Worm (Caenorhabditis elegans) whole organism, mixed stage, embryonic: Measurements from ENCODE around the gene B0303.16.

Experiments used
- M03D4.4 ChIP-seq: sonication (generic microtip); optimal IDR thresholded peaks from 2 replicates; lab custom pipeline; 2017; ENCODE audit warnings: mild to moderate bottlenecking, missing genetic modification characterization, missing compliant biosample characterization
- blmp-1 ChIP-seq: fragments of 150-350 bp; optimal IDR thresholded peaks from 2 replicates; lab custom pipeline; 2014; ENCODE audit warnings: missing biosample characterization, missing genetic modification characterization
- ceh-39 ChIP-seq: fragments of 150-350 bp; optimal IDR thresholded peaks from 2 replicates; lab custom pipeline; 2014; ENCODE audit warnings: missing biosample characterization, missing genetic modification characterization
- ceh-43 ChIP-seq: fragments of 200-800 bp; sonication (Bioruptor generic); optimal IDR thresholded peaks from 2 replicates; lab custom pipeline; 2018; ENCODE audit warnings: mild to moderate bottlenecking, missing genetic modification characterization, moderate library complexity, missing compliant biosample characterization
- ceh-83 ChIP-seq: fragments of 200-800 bp; sonication (Bioruptor generic); optimal IDR thresholded peaks from 2 replicates; lab custom pipeline; 2018; ENCODE audit warnings: mild to moderate bottlenecking, missing genetic modification characterization, missing compliant biosample characterization
- ces-1 ChIP-seq: fragments of 150-350 bp; optimal IDR thresholded peaks from 2 replicates; lab custom pipeline; 2014; ENCODE audit warnings: missing biosample characterization, missing genetic modification reagents, missing genetic modification characterization
- cnd-1 ChIP-seq: fragments of 200-800 bp; sonication (Bioruptor generic); optimal IDR thresholded peaks from 2 replicates; lab custom pipeline; 2018; ENCODE audit warnings: mild to moderate bottlenecking, missing genetic modification characterization, missing compliant biosample characterization
- drap-1 ChIP-seq: fragments of 200-800 bp; sonication (Bioruptor generic); optimal IDR thresholded peaks from 3 replicates; lab custom pipeline; 2018; ENCODE audit warnings: mild to moderate bottlenecking, missing genetic modification characterization, missing compliant biosample characterization
- elt-3 ChIP-seq: fragments of 150-350 bp; optimal IDR thresholded peaks from 2 replicates; lab custom pipeline; 2014; ENCODE audit warnings: missing biosample characterization, missing genetic modification characterization
- flh-1 ChIP-seq: fragments of 200-800 bp; sonication (Bioruptor generic); optimal IDR thresholded peaks from 2 replicates; lab custom pipeline; 2018; ENCODE audit warnings: mild to moderate bottlenecking, missing genetic modification characterization, moderate library complexity, missing compliant biosample characterization
- hlh-1 ChIP-seq: fragments of 150-350 bp; optimal IDR thresholded peaks from 2 replicates; lab custom pipeline; 2014; ENCODE audit warnings: missing biosample characterization, missing genetic modification reagents, missing genetic modification characterization
- lin-13 ChIP-seq: fragments of 150-350 bp; optimal IDR thresholded peaks from 2 replicates; lab custom pipeline; 2014; ENCODE audit warnings: missing biosample characterization, missing genetic modification characterization
- lin-32 ChIP-seq: fragments of 200-800 bp; sonication (Bioruptor generic); optimal IDR thresholded peaks from 2 replicates; lab custom pipeline; 2018; ENCODE audit warnings: mild to moderate bottlenecking, missing genetic modification characterization, missing compliant biosample characterization
- lsy-2 ChIP-seq: fragments of 150-350 bp; optimal IDR thresholded peaks from 2 replicates; lab custom pipeline; 2014; ENCODE audit warnings: missing biosample characterization, missing genetic modification characterization
- mab-5 ChIP-seq: fragments of 150-350 bp; optimal IDR thresholded peaks from 2 replicates; lab custom pipeline; 2014; ENCODE audit warnings: missing biosample characterization, missing genetic modification characterization
- mep-1 ChIP-seq: fragments of 150-350 bp; optimal IDR thresholded peaks from 2 replicates; lab custom pipeline; 2017; ENCODE audit warnings: missing biosample characterization, missing genetic modification reagents, missing genetic modification characterization, inconsistent platforms
- mls-2 ChIP-seq: sonication (generic microtip); optimal IDR thresholded peaks from 2 replicates; lab custom pipeline; 2016; ENCODE audit warnings: mild to moderate bottlenecking, missing genetic modification characterization, moderate library complexity, missing compliant biosample characterization
- nhr-12 ChIP-seq: fragments of 150-350 bp; optimal IDR thresholded peaks from 2 replicates; lab custom pipeline; 2014; ENCODE audit warnings: missing biosample characterization, missing genetic modification characterization
- nhr-237 ChIP-seq: fragments of 150-350 bp; optimal IDR thresholded peaks from 2 replicates; lab custom pipeline; 2014; ENCODE audit warnings: missing biosample characterization, missing genetic modification characterization
- nhr-28 ChIP-seq: fragments of 150-350 bp; optimal IDR thresholded peaks from 2 replicates; lab custom pipeline; 2014; ENCODE audit warnings: missing biosample characterization, missing genetic modification characterization
- nhr-76 ChIP-seq: sonication (generic microtip); optimal IDR thresholded peaks from 2 replicates; lab custom pipeline; 2017; ENCODE audit warnings: missing biosample characterization, missing genetic modification characterization
- tbx-8 ChIP-seq: fragments of 200-800 bp; sonication (Bioruptor generic); optimal IDR thresholded peaks from 2 replicates; lab custom pipeline; 2018; ENCODE audit warnings: mild to moderate bottlenecking, missing genetic modification characterization, moderate library complexity, missing compliant biosample characterization
- unc-120 ChIP-seq: sonication (generic microtip); optimal IDR thresholded peaks from 2 replicates; lab custom pipeline; 2017; ENCODE audit warnings: missing genetic modification characterization, missing compliant biosample characterization; ENCODE audit not compliant: poor library complexity, severe bottlenecking
- unc-39 ChIP-seq: fragments of 150-350 bp; optimal IDR thresholded peaks from 2 replicates; lab custom pipeline; 2014; ENCODE audit warnings: missing biosample characterization, missing genetic modification characterization
- unc-62 ChIP-seq: fragments of 150-350 bp; optimal IDR thresholded peaks from 2 replicates; lab custom pipeline; 2014; ENCODE audit warnings: missing biosample characterization, missing genetic modification reagents, missing genetic modification characterization
- zip-8 ChIP-seq: fragments of 150-350 bp; optimal IDR thresholded peaks from 2 replicates; lab custom pipeline; 2014; ENCODE audit warnings: missing biosample characterization, missing genetic modification characterization
- ztf-11 ChIP-seq: fragments of 150-350 bp; optimal IDR thresholded peaks from 2 replicates; lab custom pipeline; 2014; ENCODE audit warnings: missing biosample characterization, missing genetic modification characterization

The B0303.16 gene

DNA sequence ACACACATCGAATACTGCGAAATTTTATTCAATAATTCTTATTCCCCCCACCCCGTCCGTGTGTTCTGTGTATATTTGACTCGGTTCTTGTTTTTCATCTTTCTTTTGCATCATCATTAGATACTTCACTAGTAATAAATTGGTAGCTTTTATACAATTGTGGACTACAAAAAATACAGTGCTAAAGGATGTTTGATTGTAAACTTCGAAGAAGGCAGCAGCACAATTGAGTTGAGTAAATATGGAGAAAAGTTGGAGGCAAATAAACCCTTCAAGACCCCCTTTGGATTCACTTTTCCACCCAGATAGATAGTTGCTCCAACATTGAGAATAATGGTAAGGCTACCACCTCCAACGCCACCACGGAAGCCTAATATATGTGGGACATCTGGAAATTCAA is 11.5 kb upstream of the B0303.16 start, which contains the start of gene B0303.7:
Gene B0303.7, plus strand, starts transcription at position 301 of the 400 bp plus-strand sequence.
- no peak for TF ChIP-seq ceh-43 (GFP tag; lab: Kevin White, UChicago)
- no peak for TF ChIP-seq blmp-1
- TF ChIP-seq hlh-1 (tag; lab: Kevin White, UChicago) = no peak
- TF ChIP-seq unc-62 (GFP tag; lab: Kevin White, UChicago) = no peak

- no peak for TF ChIP-seq hlh-1 (tag; lab: Kevin White, UChicago)
- no peak for TF ChIP-seq blmp-1
- no peak for TF ChIP-seq unc-62 (GFP tag; lab: Kevin White, UChicago)
- TF ChIP-seq nhr-237 (tag; lab: Kevin White, UChicago) = no peak
- TF ChIP-seq cnd-1 (tag; lab: Kevin White, UChicago) = no peak
- TF ChIP-seq ces-1 (GFP tag; lab: Kevin White, UChicago) = no peak
- no peak for TF ChIP-seq drap-1
- TF ChIP-seq mab-5 (tag; lab: Kevin White, UChicago) = no peak
- no peak for TF ChIP-seq tbx-8 (GFP tag; lab: Kevin White, UChicago)
- no peak for TF ChIP-seq zip-8 (tag; lab: Kevin White, UChicago)
- TF ChIP-seq lin-32 (GFP tag; lab: Kevin White, UChicago) = no peak
These were observed 8.2 kb upstream of the B0303.16 start for ce11 chrIII:8696680-8697079.

DNA sequence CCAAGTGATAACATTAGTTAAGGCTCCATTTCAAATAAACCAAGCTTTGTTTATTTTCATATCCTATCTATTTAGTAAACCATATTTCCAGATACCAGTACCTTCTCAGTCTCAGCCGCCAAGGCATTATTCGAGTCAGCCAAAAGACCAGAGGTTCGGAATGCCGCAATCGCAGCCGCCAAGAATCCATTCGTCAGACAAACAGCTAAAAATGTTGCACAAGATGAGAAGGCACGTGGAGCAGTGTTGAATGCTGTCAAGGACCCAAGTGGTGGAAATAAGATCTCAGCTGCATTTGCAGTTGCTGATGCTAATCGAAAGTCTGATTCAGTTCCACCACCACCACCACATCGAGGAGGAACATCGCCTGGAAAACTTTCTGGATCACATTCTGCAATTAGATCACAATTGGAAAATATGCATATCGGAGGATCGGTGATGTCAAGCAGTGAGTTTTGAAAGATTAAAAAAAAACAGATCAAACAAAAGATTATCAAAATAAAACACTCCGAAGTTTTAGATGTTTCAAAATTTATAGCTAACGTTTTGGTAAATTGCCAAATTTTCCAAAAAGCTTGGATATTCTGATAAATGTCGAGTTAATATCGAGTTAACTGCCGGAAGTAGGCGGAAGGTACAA is 7.5 kb upstream of the B0303.16 start:
- TF ChIP-seq nhr-12 (no peak), lsy-2 (tag; lab: Kevin White, UChicago) (no peak), mls-2 (no peak), nhr-76 (tag; lab: Kevin White, UChicago) (no peak), unc-120 (tag; lab: Kevin White, UChicago) (no peak), ceh-43 (GFP tag; lab: Kevin White, UChicago) (no peak), elt-3 (no peak), M03D4.4 (tag; lab: Kevin White, UChicago) (no peak), ceh-83 (no peak), ztf-11 (tag; lab: Kevin White, UChicago) (no peak)

- TF ChIP-seq lin-13 (tag; lab: Kevin White, UChicago) (no peak), unc-39 (no peak), elt-3 (no peak), unc-120 (tag; lab: Kevin White, UChicago) (peak; percentile 67), nhr-28 (tag; lab: Kevin White, UChicago) (no peak), nhr-237 (tag; lab: Kevin White, UChicago) (peak; percentile 16), ces-1 (GFP tag; lab: Kevin White, UChicago) (no peak), drap-1 (no peak), zip-8 (tag; lab: Kevin White, UChicago) (no peak), ztf-11 (tag; lab: Kevin White, UChicago) (no peak), lsy-2 (tag; lab: Kevin White, UChicago) (peak; percentile 29)
These were observed 4.4 kb upstream of the B0303.16 start, which contains the start of the genes sdz-1 and vps-33.1 for ce11 chrIII:8700289-8700957. Gene sdz-1, minus strand, starts transcription at chrIII:8700339. Gene vps-33.1, plus strand, starts transcription at chrIII:8700927.

- TF ChIP-seq ztf-11 (tag; lab: Kevin White, UChicago) (no peak), unc-62 (GFP tag; lab: Kevin White, UChicago) (no peak), ceh-39 (tag; lab: Kevin White, UChicago) (no peak), ces-1 (GFP tag; lab: Kevin White, UChicago) (no peak), unc-120 (tag; lab: Kevin White, UChicago) (no peak), tbx-8 (GFP tag; lab: Kevin White, UChicago) (no peak), hlh-1 (tag; lab: Kevin White, UChicago) (no peak), mep-1 (tag; lab: Kevin White, UChicago) (no peak), flh-1 (GFP tag; lab: Kevin White, UChicago) (no peak), lin-13 (tag; lab: Kevin White, UChicago) (no peak), nhr-12 (no peak), nhr-237 (tag; lab: Kevin White, UChicago) (no peak), mab-5 (tag; lab: Kevin White, UChicago) (no peak), M03D4.4 (tag; lab: Kevin White, UChicago) (no peak)
These were observed 4.9 kb downstream of the B0303.16 start for ce11 chrIII:8709735-8710134.
